Worm (Caenorhabditis elegans) whole organism, dauer: ENCODE data around the gene K09B3.1.

Experiments
- unc-62 ChIP-seq: sonication (generic microtip); optimal IDR thresholded peaks from 2 replicates; lab custom pipeline; 2017; ENCODE audit warnings: missing biosample characterization, missing genetic modification reagents, missing genetic modification characterization

The K09B3.1 gene

ce11 chrIV:3794437-3794836, at the start of gene K09B3.1:
Gene K09B3.1 (plus strand): TSS chrIV:3794737.
- no peak for TF ChIP-seq unc-62 (GFP tag; lab: Kevin White, UChicago)

ce11 chrIV:3745806-3746205, 48.7 kb upstream of the K09B3.1 start:
- no peak for TF ChIP-seq unc-62 (GFP tag; lab: Kevin White, UChicago)

ce11 chrIV:3751001-3751400, 43.5 kb upstream of the K09B3.1 start, which contains the start of gene ugt-45:
Gene ugt-45 (minus strand): TSS chrIV:3751101.
- TF ChIP-seq unc-62 (GFP tag; lab: Kevin White, UChicago), result no peak

ce11 chrIV:3752276-3752675, 42.3 kb upstream of the K09B3.1 start:
- no peak for TF ChIP-seq unc-62 (GFP tag; lab: Kevin White, UChicago)

ce11 chrIV:3755355-3755754, 39.2 kb upstream of the K09B3.1 start, which contains the start of gene Y37E11AR.7:
Gene Y37E11AR.7 (minus strand): TSS chrIV:3755455.
- no peak for TF ChIP-seq unc-62 (GFP tag; lab: Kevin White, UChicago)

- TF ChIP-seq unc-62 (GFP tag; lab: Kevin White, UChicago), result no peak
Measured at ce11 chrIV:3755921-3756320, 38.6 kb upstream of the K09B3.1 start, which contains the start of gene best-20. Gene best-20 (plus strand): TSS chrIV:3756221.

ce11 chrIV:3759823-3760222, 34.7 kb upstream of the K09B3.1 start:
- TF ChIP-seq unc-62 (GFP tag; lab: Kevin White, UChicago), result no peak

- TF ChIP-seq unc-62 (GFP tag; lab: Kevin White, UChicago), result no peak
Measured at ce11 chrIV:3764012-3764549, 30.5 kb upstream of the K09B3.1 start.

ce11 chrIV:3765457-3765856, 29.1 kb upstream of the K09B3.1 start:
- no peak for TF ChIP-seq unc-62 (GFP tag; lab: Kevin White, UChicago)

ce11 chrIV:3766589-3766988, 27.9 kb upstream of the K09B3.1 start, which contains the start of gene vab-2:
Gene vab-2 (minus strand): TSS chrIV:3766826.
- TF ChIP-seq unc-62 (GFP tag; lab: Kevin White, UChicago), result no peak

- TF ChIP-seq unc-62 (GFP tag; lab: Kevin White, UChicago), result no peak
Measured at ce11 chrIV:3767749-3768148, 26.8 kb upstream of the K09B3.1 start.

ce11 chrIV:3774160-3774559, 20.4 kb upstream of the K09B3.1 start:
- TF ChIP-seq unc-62 (GFP tag; lab: Kevin White, UChicago), result no peak

ce11 chrIV:3781539-3781938, 13.0 kb upstream of the K09B3.1 start:
- TF ChIP-seq unc-62 (GFP tag; lab: Kevin White, UChicago), result no peak

- TF ChIP-seq unc-62 (GFP tag; lab: Kevin White, UChicago), result no peak
Measured at ce11 chrIV:3783910-3784309, 10.6 kb upstream of the K09B3.1 start, which contains the start of gene glct-6. Gene glct-6 (plus strand): TSS chrIV:3784210.

ce11 chrIV:3797442-3797841, 2.9 kb downstream of the K09B3.1 start:
- no peak for TF ChIP-seq unc-62 (GFP tag; lab: Kevin White, UChicago)

ce11 chrIV:3800952-3801351, 6.4 kb downstream of the K09B3.1 start, which contains the start of gene osm-3:
Gene osm-3 (minus strand): TSS chrIV:3801052.
- no peak for TF ChIP-seq unc-62 (GFP tag; lab: Kevin White, UChicago)

- TF ChIP-seq unc-62 (GFP tag; lab: Kevin White, UChicago), result no peak
Measured at ce11 chrIV:3803252-3803651, 8.7 kb downstream of the K09B3.1 start, which contains the start of the genes algn-14 and M02B7.2. Gene algn-14 (minus strand): TSS chrIV:3803426. Gene M02B7.2 (plus strand): TSS chrIV:3803581.
